Worm (Caenorhabditis elegans) whole organism, L3 larva: ENCODE data around the gene T23B5.6.

Source experiments
- R02D3.7 ChIP-seq: fragments of 150-350 bp; optimal IDR thresholded peaks from 2 replicates; lab custom pipeline; 2014; ENCODE audit warnings: missing biosample characterization, missing genetic modification characterization
- aly-2 ChIP-seq: fragments of 150-350 bp; optimal IDR thresholded peaks from 2 replicates; lab custom pipeline; 2014; ENCODE audit warnings: missing biosample characterization, missing genetic modification characterization
- ama-1 ChIP-seq: fragments of 150-350 bp; optimal IDR thresholded peaks from 2 replicates; lab custom pipeline; 2018
- ceh-16 ChIP-seq: sonication (generic microtip); optimal IDR thresholded peaks from 2 replicates; lab custom pipeline; 2017; ENCODE audit warnings: missing biosample characterization, missing genetic modification characterization
- ceh-28 ChIP-seq: fragments of 150-350 bp; optimal IDR thresholded peaks from 2 replicates; lab custom pipeline; 2014; ENCODE audit warnings: missing biosample characterization, missing genetic modification reagents, missing genetic modification characterization
- ceh-82 ChIP-seq: fragments of 150-350 bp; optimal IDR thresholded peaks from 2 replicates; lab custom pipeline; 2014; ENCODE audit warnings: missing biosample characterization, missing genetic modification characterization
- ceh-9 ChIP-seq: sonication (generic microtip); optimal IDR thresholded peaks from 2 replicates; lab custom pipeline; 2018; ENCODE audit warnings: missing biosample characterization, missing genetic modification characterization
- daf-12 ChIP-seq: fragments of 150-350 bp; optimal IDR thresholded peaks from 2 replicates; lab custom pipeline; 2014; ENCODE audit warnings: missing biosample characterization, missing genetic modification reagents, missing genetic modification characterization
- egl-27 ChIP-seq: sonication (generic microtip); optimal IDR thresholded peaks from 4 replicates; lab custom pipeline; 2017; ENCODE audit warnings: missing biosample characterization, missing genetic modification reagents, missing genetic modification characterization
- elt-2 ChIP-seq: sonication (generic microtip); optimal IDR thresholded peaks from 2 replicates; lab custom pipeline; 2016; ENCODE audit warnings: missing genetic modification reagents, mild to moderate bottlenecking, missing genetic modification characterization, missing compliant biosample characterization
- elt-3 ChIP-seq, 3 experiments: fragments of 150-350 bp in 1 of 3; sonication (generic microtip) in 2 of 3; optimal IDR thresholded peaks; 2 replicates in 2 of 3; 4 replicates in 1 of 3; lab custom pipeline; 2014 to 2017; ENCODE audit warnings: missing biosample characterization in 3 of 3, missing genetic modification characterization in 3 of 3
- eor-1 ChIP-seq, 2 experiments: fragments of 150-350 bp; optimal IDR thresholded peaks; 2 replicates each; lab custom pipeline; 2014 to 2018; ENCODE audit warnings: missing biosample characterization in 2 of 2, missing genetic modification characterization in 2 of 2
- fkh-2 ChIP-seq: fragments of 150-350 bp; optimal IDR thresholded peaks from 2 replicates; lab custom pipeline; 2014; ENCODE audit warnings: missing biosample characterization, missing genetic modification reagents, missing genetic modification characterization
- fos-1 ChIP-seq: fragments of 150-350 bp; optimal IDR thresholded peaks from 2 replicates; lab custom pipeline; 2014; ENCODE audit warnings: missing biosample characterization, missing genetic modification characterization
- hmg-11 ChIP-seq: sonication (generic microtip); optimal IDR thresholded peaks from 2 replicates; lab custom pipeline; 2016; ENCODE audit warnings: missing genetic modification characterization, missing compliant biosample characterization
- jun-1 ChIP-seq: fragments of 150-350 bp; optimal IDR thresholded peaks from 2 replicates; lab custom pipeline; 2014; ENCODE audit warnings: missing biosample characterization, missing genetic modification reagents, missing genetic modification characterization
- lin-15B ChIP-seq: fragments of 150-350 bp; optimal IDR thresholded peaks from 2 replicates; lab custom pipeline; 2014; ENCODE audit warnings: missing biosample characterization, missing genetic modification characterization
- lin-39 ChIP-seq: fragments of 150-350 bp; optimal IDR thresholded peaks from 2 replicates; lab custom pipeline; 2018; ENCODE audit warnings: missing biosample characterization, missing genetic modification reagents, missing genetic modification characterization
- lsy-12 ChIP-seq: sonication (generic microtip); optimal IDR thresholded peaks from 2 replicates; lab custom pipeline; 2016; ENCODE audit warnings: mild to moderate bottlenecking, missing genetic modification characterization, missing compliant biosample characterization
- mdl-1 ChIP-seq: fragments of 150-350 bp; optimal IDR thresholded peaks from 2 replicates; lab custom pipeline; 2014; ENCODE audit warnings: missing biosample characterization, missing genetic modification characterization
- mml-1 ChIP-seq: fragments of 150-350 bp; sonication (generic microtip); optimal IDR thresholded peaks from 3 replicates; lab custom pipeline; 2014; ENCODE audit warnings: missing biosample characterization, missing genetic modification characterization
- nfya-1 ChIP-seq: sonication (generic microtip); optimal IDR thresholded peaks from 2 replicates; lab custom pipeline; 2017; ENCODE audit warnings: missing genetic modification characterization, mild to moderate bottlenecking, missing compliant biosample characterization, antibody characterized with exemption, moderate library complexity; ENCODE audit not compliant: insufficient read depth
- nhr-11 ChIP-seq: fragments of 150-350 bp; optimal IDR thresholded peaks from 2 replicates; lab custom pipeline; 2014; ENCODE audit warnings: missing biosample characterization, missing genetic modification characterization
- nhr-12 ChIP-seq: fragments of 150-350 bp; optimal IDR thresholded peaks from 2 replicates; lab custom pipeline; 2014; ENCODE audit warnings: missing biosample characterization, missing genetic modification characterization
- nhr-23 ChIP-seq: fragments of 150-350 bp; optimal IDR thresholded peaks from 2 replicates; lab custom pipeline; 2014; ENCODE audit warnings: missing biosample characterization, missing genetic modification reagents, missing genetic modification characterization
- nhr-237 ChIP-seq: fragments of 150-350 bp; optimal IDR thresholded peaks from 2 replicates; lab custom pipeline; 2014; ENCODE audit warnings: missing biosample characterization, missing genetic modification characterization
- nhr-25 ChIP-seq: sonication (generic microtip); optimal IDR thresholded peaks from 2 replicates; lab custom pipeline; 2017; ENCODE audit warnings: missing biosample characterization, missing genetic modification characterization
- nhr-28 ChIP-seq: fragments of 150-350 bp; optimal IDR thresholded peaks from 2 replicates; lab custom pipeline; 2014; ENCODE audit warnings: missing biosample characterization, missing genetic modification characterization
- nhr-43 ChIP-seq: sonication (generic microtip); optimal IDR thresholded peaks from 2 replicates; lab custom pipeline; 2016; ENCODE audit warnings: mild to moderate bottlenecking, missing genetic modification characterization, missing compliant biosample characterization; ENCODE audit not compliant: poor library complexity, severe bottlenecking
- nhr-67 ChIP-seq: fragments of 150-350 bp; optimal IDR thresholded peaks from 2 replicates; lab custom pipeline; 2014; ENCODE audit warnings: missing biosample characterization, missing genetic modification characterization
- nhr-76 ChIP-seq: fragments of 150-350 bp; sonication (generic microtip); optimal IDR thresholded peaks from 5 replicates; lab custom pipeline; 2014; ENCODE audit warnings: missing biosample characterization, missing genetic modification characterization
- nhr-77 ChIP-seq: fragments of 150-350 bp; optimal IDR thresholded peaks from 2 replicates; lab custom pipeline; 2014; ENCODE audit warnings: missing biosample characterization, missing genetic modification characterization
- pha-4 ChIP-seq: fragments of 150-350 bp; optimal IDR thresholded peaks from 2 replicates; lab custom pipeline; 2014; ENCODE audit warnings: missing biosample characterization, missing genetic modification reagents, missing genetic modification characterization
- pqm-1 ChIP-seq: fragments of 150-350 bp; optimal IDR thresholded peaks from 2 replicates; lab custom pipeline; 2017; ENCODE audit warnings: missing biosample characterization, missing genetic modification characterization, inconsistent platforms
- skn-1 ChIP-seq: fragments of 150-350 bp; optimal IDR thresholded peaks from 2 replicates; lab custom pipeline; 2014; ENCODE audit warnings: missing biosample characterization, missing genetic modification characterization
- snpc-4 ChIP-seq: fragments of 150-350 bp; optimal IDR thresholded peaks from 2 replicates; lab custom pipeline; 2014; ENCODE audit warnings: missing biosample characterization, missing genetic modification characterization
- unc-39 ChIP-seq: sonication (generic microtip); optimal IDR thresholded peaks from 4 replicates; lab custom pipeline; 2017; ENCODE audit warnings: missing biosample characterization, missing genetic modification characterization
- unc-62 ChIP-seq: fragments of 150-350 bp; sonication (generic microtip); optimal IDR thresholded peaks from 4 replicates; lab custom pipeline; 2014; ENCODE audit warnings: missing biosample characterization, missing genetic modification reagents, missing genetic modification characterization
- zag-1 ChIP-seq: fragments of 150-350 bp; optimal IDR thresholded peaks from 2 replicates; lab custom pipeline; 2014; ENCODE audit warnings: missing biosample characterization, missing genetic modification characterization
- ztf-11 ChIP-seq: fragments of 150-350 bp; optimal IDR thresholded peaks from 2 replicates; lab custom pipeline; 2014; ENCODE audit warnings: missing biosample characterization, missing genetic modification characterization
- ztf-4 ChIP-seq: fragments of 150-350 bp; optimal IDR thresholded peaks from 2 replicates; lab custom pipeline; 2014; ENCODE audit warnings: missing biosample characterization, missing genetic modification characterization

Gene T23B5.6

DNA sequence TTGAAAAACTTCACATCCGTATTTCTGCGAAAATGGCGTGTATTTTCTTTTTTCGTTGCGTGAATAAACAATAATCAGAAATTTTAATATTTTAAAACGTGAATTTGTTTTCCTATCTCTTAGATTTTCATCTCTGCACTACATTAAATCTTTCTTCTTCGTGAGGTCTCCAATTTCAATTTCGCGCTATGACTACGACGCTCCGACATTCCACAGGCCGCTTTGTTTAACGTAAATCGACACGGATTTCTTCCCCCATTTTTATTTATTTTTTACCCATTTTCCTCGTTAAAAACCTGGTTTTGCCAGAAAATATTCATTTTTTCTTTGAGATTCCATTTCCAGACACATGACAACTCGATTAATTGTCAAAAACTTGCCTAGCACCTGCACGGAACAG lies 47.6 kb upstream of the T23B5.6 start, which contains the start of the genes T23F6.3 and rbd-1 (continued):
- no peak for TF ChIP-seq unc-62 (GFP tag; lab: Kevin White, UChicago)
- TF ChIP-seq nhr-43 (tag; lab: Kevin White, UChicago): peak; percentile 86
- peak; percentile 83 for TF ChIP-seq lin-15B (tag; lab: Kevin White, UChicago)
- TF ChIP-seq nhr-23 (tag; lab: Kevin White, UChicago): peak; percentile 92
- no peak for TF ChIP-seq zag-1 (tag; lab: Kevin White, UChicago)
- no peak for TF ChIP-seq mml-1 (tag; lab: Kevin White, UChicago)
- TF ChIP-seq nhr-28 (tag; lab: Kevin White, UChicago): no peak
- no peak for TF ChIP-seq nhr-237 (tag; lab: Kevin White, UChicago)
- TF ChIP-seq eor-1 (tag; optimal IDR thresholded peaks at IDR 0.05; lab: Kevin White, UChicago): no peak
- TF ChIP-seq nhr-76 (tag; lab: Kevin White, UChicago): no peak
- TF ChIP-seq aly-2 (tag; lab: Kevin White, UChicago): no peak
- TF ChIP-seq, all 47 proteins: peak for 21

DNA sequence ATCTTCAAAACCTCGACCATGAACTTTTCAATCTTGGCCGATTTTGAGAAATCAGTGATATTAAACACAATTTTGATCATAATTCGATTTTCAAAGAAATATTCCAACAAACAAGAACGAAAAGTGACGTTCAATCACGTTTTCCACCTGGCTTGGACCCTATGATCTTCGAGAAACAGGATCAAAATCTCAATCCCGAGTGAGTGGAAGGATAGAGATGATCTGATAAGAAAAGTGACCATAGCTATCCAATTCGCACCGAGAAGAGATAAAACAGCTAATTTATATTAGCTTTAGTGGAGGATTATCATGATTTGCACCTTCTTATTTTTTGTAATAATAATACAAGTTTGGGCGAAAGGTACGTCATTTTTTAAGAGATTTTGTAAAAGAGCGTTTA lies 44.1 kb upstream of the T23B5.6 start, which contains the start of gene T23F6.2:
Gene T23F6.2, plus strand, starts transcription at position 251 of the 400 bp plus-strand sequence.
- TF ChIP-seq elt-3 (tag; optimal IDR thresholded peaks at IDR 0.05; lab: Kevin White, UChicago): no peak
- peak; percentile 53 for TF ChIP-seq nhr-43 (tag; lab: Kevin White, UChicago)
- no peak for TF ChIP-seq nhr-11

- TF ChIP-seq fkh-2 (tag; lab: Kevin White, UChicago) (no peak), mml-1 (tag; lab: Kevin White, UChicago) (no peak), unc-62 (GFP tag; lab: Kevin White, UChicago) (no peak), nfya-1 (tag; lab: Kevin White, UChicago) (no peak), ceh-9 (tag; lab: Kevin White, UChicago) (no peak), nhr-76 (tag; lab: Kevin White, UChicago) (no peak), fos-1 (tag; lab: Kevin White, UChicago) (no peak), R02D3.7 (tag; lab: Kevin White, UChicago) (no peak), nhr-12 (tag; lab: Kevin White, UChicago) (no peak), ceh-28 (tag; lab: Kevin White, UChicago) (no peak), nhr-237 (tag; lab: Kevin White, UChicago) (no peak)
- TF ChIP-seq, all 47 proteins: peak for 0
These were observed 42.6 kb upstream of the T23B5.6 start, which contains the start of gene idpp-7 for ce11 chrIV:12719664-12720063. Gene idpp-7, plus strand, starts transcription at chrIV:12719964.

DNA sequence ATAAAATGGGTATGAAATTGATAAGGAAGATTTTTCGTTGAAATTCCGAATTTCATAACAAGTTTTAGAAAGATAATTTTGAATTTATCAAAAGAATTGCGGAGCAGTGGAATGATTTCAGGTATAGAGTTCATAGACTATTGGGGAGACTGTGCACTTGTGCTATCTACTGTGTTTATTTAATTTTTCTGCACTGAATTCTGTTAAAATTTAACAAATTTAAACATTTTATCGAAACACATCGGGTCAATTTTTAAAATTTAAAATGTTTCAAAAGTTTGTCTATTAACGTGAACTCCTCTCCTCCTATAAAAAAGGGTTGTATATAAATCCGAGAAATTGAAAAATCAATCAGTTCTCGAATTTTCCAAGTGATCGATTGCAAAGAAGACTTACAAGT lies 40.5 kb upstream of the T23B5.6 start, which contains the start of gene C27D8.1:
Gene C27D8.1, plus strand, starts transcription at position 301 of the 400 bp plus-strand sequence.
- peak; percentile 30 for TF ChIP-seq elt-2 (tag; lab: Kevin White, UChicago)
- no peak for TF ChIP-seq fos-1 (tag; lab: Kevin White, UChicago)
- TF ChIP-seq, all 47 proteins: peak for 1

DNA sequence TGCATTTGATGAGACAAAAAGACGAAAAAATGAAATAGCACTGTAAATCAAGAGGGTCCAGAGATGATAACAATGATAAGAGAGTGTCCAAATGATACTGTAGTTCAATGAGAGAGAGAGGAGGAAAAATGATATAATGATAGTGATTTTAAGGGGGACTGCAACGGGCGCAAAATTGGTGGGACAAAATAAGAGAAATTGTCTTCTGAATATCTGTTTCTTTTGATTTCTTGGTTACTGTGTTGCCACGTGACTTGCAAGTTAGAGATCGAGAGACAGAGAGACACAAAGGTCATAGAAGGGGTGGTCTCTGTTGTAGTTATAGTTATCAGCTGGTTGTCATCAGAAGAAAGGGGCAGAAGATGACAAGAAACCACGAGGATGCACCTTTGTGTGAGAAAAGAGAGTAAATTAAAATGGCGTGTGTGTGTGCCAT lies 38.9 kb upstream of the T23B5.6 start:
- TF ChIP-seq elt-2 (tag; lab: Kevin White, UChicago) (peak; percentile 82), ceh-28 (tag; lab: Kevin White, UChicago) (peak; percentile 36), nhr-43 (tag; lab: Kevin White, UChicago) (peak; percentile 84), nhr-25 (tag; lab: Kevin White, UChicago) (peak; percentile 85), nhr-67 (tag; lab: Kevin White, UChicago) (no peak), lin-39 (tag; lab: Kevin White, UChicago) (no peak), ceh-9 (tag; lab: Kevin White, UChicago) (no peak), pha-4 (tag; lab: Kevin White, UChicago) (peak; percentile 32), pqm-1 (peak; percentile 13), mdl-1 (tag; lab: Kevin White, UChicago) (peak; percentile 59), nhr-77 (tag; lab: Kevin White, UChicago) (no peak), jun-1 (peak; percentile 54), nfya-1 (tag; lab: Kevin White, UChicago) (peak; percentile 10), nhr-11 (no peak), mml-1 (tag; lab: Kevin White, UChicago) (no peak), elt-3 (tag; optimal IDR thresholded peaks at IDR 0.05; lab: Kevin White, UChicago) (peak in 2 of 3 experiments; percentile 89 to 90), R02D3.7 (tag; lab: Kevin White, UChicago) (peak; percentile 38), nhr-237 (tag; lab: Kevin White, UChicago) (no peak), ztf-11 (tag; lab: Kevin White, UChicago) (no peak), unc-62 (GFP tag; lab: Kevin White, UChicago) (no peak), hmg-11 (tag; lab: Kevin White, UChicago) (no peak), ceh-16 (tag; lab: Kevin White, UChicago) (no peak), daf-12 (no peak), nhr-76 (tag; lab: Kevin White, UChicago) (no peak), lsy-12 (tag; lab: Kevin White, UChicago) (no peak), unc-39 (no peak), egl-27 (tag; lab: Kevin White, UChicago) (no peak), ama-1 (lab: Kevin White, UChicago) (no peak), ztf-4 (no peak), ceh-82 (no peak), lin-15B (tag; lab: Kevin White, UChicago) (no peak), nhr-23 (tag; lab: Kevin White, UChicago) (peak; percentile 68), snpc-4 (tag; lab: Kevin White, UChicago) (no peak), skn-1 (tag; lab: Kevin White, UChicago) (no peak), aly-2 (tag; lab: Kevin White, UChicago) (no peak), zag-1 (tag; lab: Kevin White, UChicago) (no peak)
- TF ChIP-seq, all 47 proteins: peak for 12
